Fruit fly (Drosophila melanogaster): Measurements from ENCODE around the gene NijA.

NijA gene

dm6 chr3L:10735095-10735494 is 38.4 kb upstream of the NijA start (continued):
- TF ChIP-seq stc (GFP tag; IDR thresholded peaks at IDR 0.05), result peak; percentile 64
- TF ChIP-seq nmo (GFP tag; optimal IDR thresholded peaks at IDR 0.05), result peak; percentile 3
- no peak for TF ChIP-seq Dref (GFP tag; IDR thresholded peaks at IDR 0.05)
- peak; percentile 40 for TF ChIP-seq CG12659 (GFP tag; optimal IDR thresholded peaks at IDR 0.05)
- no peak for TF ChIP-seq al (GFP tag; IDR thresholded peaks at IDR 0.05)
- peak; percentile 63; the same call in 2 of the 3 replicates for TF ChIP-seq tgo (GFP tag; IDR thresholded peaks at IDR 0.05)
- TF ChIP-seq Atf6 (GFP tag; IDR thresholded peaks at IDR 0.05), result peak; percentile 67
- TF ChIP-seq so (GFP tag; IDR thresholded peaks at IDR 0.05), result no peak
- TF ChIP-seq bbx (GFP tag; IDR thresholded peaks at IDR 0.05; ENCODE audit: partially characterized antibody), result no peak
- TF ChIP-seq CG17361 (GFP tag; IDR thresholded peaks at IDR 0.05), result peak; percentile 58; the same call in 2 of the 3 replicates
- TF ChIP-seq cg (GFP tag; optimal IDR thresholded peaks at IDR 0.05), result no peak
- TF ChIP-seq Trl (optimal IDR thresholded peaks at IDR 0.05), result no peak
- peak; percentile 8 for TF ChIP-seq Trl (GFP tag; optimal IDR thresholded peaks at IDR 0.05)
- no peak for TF ChIP-seq ash1 (GFP tag; optimal IDR thresholded peaks at IDR 0.05)
- TF ChIP-seq HmgD (GFP tag; optimal IDR thresholded peaks at IDR 0.05), result peak; percentile 16
- TF ChIP-seq luna (GFP tag; optimal IDR thresholded peaks at IDR 0.05), result peak; percentile 43
- TF ChIP-seq pita (GFP tag; optimal IDR thresholded peaks at IDR 0.05), result no peak
- TF ChIP-seq Oli (tag; optimal IDR thresholded peaks at IDR 0.05), result peak; percentile 71
- TF ChIP-seq mam (GFP tag; optimal IDR thresholded peaks at IDR 0.05), result peak; percentile 82
- TF ChIP-seq Dll (GFP tag; IDR thresholded peaks at IDR 0.05; ENCODE audit: partially characterized antibody), result no peak
- no peak for TF ChIP-seq CG2199 (GFP tag; IDR thresholded peaks at IDR 0.05)
- TF ChIP-seq Adf1 (GFP tag; IDR thresholded peaks at IDR 0.05), result peak; percentile 27; the same call in 1 of the 2 replicates
- TF ChIP-seq Nf-YA (GFP tag; IDR thresholded peaks at IDR 0.05), result no peak
- TF ChIP-seq CG10431 (GFP tag; optimal IDR thresholded peaks at IDR 0.05), result no peak
- peak; percentile 20 for TF ChIP-seq CG15514 (GFP tag; optimal IDR thresholded peaks at IDR 0.05)
- TF ChIP-seq CG1529 (GFP tag; optimal IDR thresholded peaks at IDR 0.05), result peak; percentile 6
- no peak for TF ChIP-seq ham (GFP tag; IDR thresholded peaks at IDR 0.05)
- TF ChIP-seq CG10462 (GFP tag; optimal IDR thresholded peaks at IDR 0.05), result peak; percentile 24
- TF ChIP-seq zfh1 (GFP tag; IDR thresholded peaks at IDR 0.05), result no peak
- peak in 1 of 2 experiments; percentile 68 for TF ChIP-seq bsh (GFP tag; optimal IDR thresholded peaks at IDR 0.05)
- TF ChIP-seq CG10147 (GFP tag; optimal IDR thresholded peaks at IDR 0.05), result peak; percentile 6
- TF ChIP-seq CrebB (tag; optimal IDR thresholded peaks at IDR 0.05), result peak; percentile 41
- TF ChIP-seq CoRest (tag; optimal IDR thresholded peaks at IDR 0.05), result peak; percentile 73
- TF ChIP-seq CG10565 (GFP tag; optimal IDR thresholded peaks at IDR 0.05), result no peak
- TF ChIP-seq CG15073 (GFP tag; optimal IDR thresholded peaks at IDR 0.05), result no peak
- TF ChIP-seq Chrac-16 (GFP tag; optimal IDR thresholded peaks at IDR 0.05), result peak; percentile 54
- no peak for TF ChIP-seq Kr (GFP tag; optimal IDR thresholded peaks at IDR 0.05)
- TF ChIP-seq CG12769 (tag; optimal IDR thresholded peaks at IDR 0.05), result peak; percentile 75
- TF ChIP-seq CG1233 (GFP tag; optimal IDR thresholded peaks at IDR 0.05), result peak; percentile 52
- TF ChIP-seq TFAM (GFP tag; optimal IDR thresholded peaks at IDR 0.05), result no peak
- TF ChIP-seq gem (tag; optimal IDR thresholded peaks at IDR 0.05), result peak; percentile 79
- peak; percentile 48 for TF ChIP-seq Fer1 (GFP tag; optimal IDR thresholded peaks at IDR 0.05)
- no peak for TF ChIP-seq vnd (GFP tag; IDR thresholded peaks at IDR 0.05; ENCODE audit: partially characterized antibody)
- TF ChIP-seq CG2129 (GFP tag; IDR thresholded peaks at IDR 0.05; ENCODE audit: partially characterized antibody), result no peak
- no peak for TF ChIP-seq Max (GFP tag; optimal IDR thresholded peaks at IDR 0.05)
- TF ChIP-seq CG18011 (GFP tag; optimal IDR thresholded peaks at IDR 0.05), result no peak
- TF ChIP-seq CG15011 (GFP tag; optimal IDR thresholded peaks at IDR 0.05), result peak; percentile 51
- no peak for TF ChIP-seq CG33213 (GFP tag; optimal IDR thresholded peaks at IDR 0.05)
- TF ChIP-seq CG4617 (GFP tag; optimal IDR thresholded peaks at IDR 0.05; ENCODE audit: borderline replicate concordance), result peak; percentile 10
- peak; percentile 35 for TF ChIP-seq ap (GFP tag; IDR thresholded peaks at IDR 0.05)
- no peak for TF ChIP-seq wek (GFP tag; optimal IDR thresholded peaks at IDR 0.05)
